Worm (Caenorhabditis elegans) whole organism, L4/young adult: ENCODE data around the gene T22B2.5.

Experiments
- W03F9.2 ChIP-seq: fragments of 150-350 bp; optimal IDR thresholded peaks from 2 replicates; lab custom pipeline; 2014; ENCODE audit warnings: missing biosample characterization, missing genetic modification characterization
- dao-5 ChIP-seq: sonication (generic microtip); optimal IDR thresholded peaks from 2 replicates; lab custom pipeline; 2016; ENCODE audit warnings: missing genotype, missing genetic modification characterization, moderate library complexity, missing compliant biosample characterization
- him-1 ChIP-seq: sonication (generic microtip); optimal IDR thresholded peaks from 2 replicates; lab custom pipeline; 2016; ENCODE audit warnings: missing genotype, missing genetic modification reagents, missing genetic modification characterization, missing compliant biosample characterization

DNA sequence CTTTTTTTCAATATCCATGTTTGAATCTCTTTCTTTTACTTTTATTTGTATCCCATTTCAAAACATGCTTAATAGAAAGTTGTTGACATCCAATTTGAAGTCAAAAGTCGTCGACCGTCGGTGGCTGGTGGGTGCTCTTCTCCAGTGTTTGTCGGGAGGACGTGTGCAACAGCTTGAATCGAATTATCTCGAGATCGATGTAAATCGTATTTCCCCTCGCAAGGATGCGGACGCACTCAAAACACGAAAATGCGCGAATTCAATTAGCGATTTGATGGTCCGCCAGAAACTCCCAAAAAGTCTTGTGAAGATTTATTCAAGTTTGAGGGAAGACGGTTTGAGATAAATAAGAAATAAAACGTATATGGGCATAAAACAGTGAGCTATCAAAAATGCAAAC lies 35.5 kb downstream of the T22B2.5 start:
- TF ChIP-seq him-1 (tag; lab: Kevin White, UChicago) (no peak), dao-5 (tag; lab: Kevin White, UChicago) (no peak), W03F9.2 (tag; lab: Kevin White, UChicago) (no peak)
